Fruit fly (Drosophila melanogaster) whole organism, embryonic: ENCODE results near the gene uif.

Experiments used
- CG10267 ChIP-seq: fragments of 200-800 bp; sonication (Bioruptor generic); optimal IDR thresholded peaks from 2 replicates; lab custom pipeline; 2018; ENCODE audit warnings: missing biosample characterization, mild to moderate bottlenecking, missing genetic modification characterization, moderate library complexity
- CG10979 ChIP-seq: fragments of 200-800 bp; sonication (Bioruptor generic); optimal IDR thresholded peaks from 2 replicates; lab custom pipeline; 2018; ENCODE audit warnings: missing biosample characterization, mild to moderate bottlenecking, missing genetic modification characterization, moderate library complexity
- CG11456 ChIP-seq: fragments of 200-800 bp; sonication (Bioruptor generic); IDR thresholded peaks from 3 replicates; pipeline ENCODE4 v1.3.6; 2022; ENCODE audit warnings: missing biosample characterization, missing genetic modification characterization
- CG12659 ChIP-seq: fragments of 200-800 bp; sonication (Bioruptor generic); optimal IDR thresholded peaks from 3 replicates; lab custom pipeline; 2017; ENCODE audit warnings: mild to moderate bottlenecking, missing biosample characterization, missing genetic modification reagents, missing genetic modification characterization
- CG15073 ChIP-seq: fragments of 200-800 bp; sonication (Bioruptor generic); optimal IDR thresholded peaks from 2 replicates; lab custom pipeline; 2016; ENCODE audit warnings: missing biosample characterization, missing genetic modification characterization
- CG15514 ChIP-seq: fragments of 200-800 bp; sonication (Bioruptor generic); optimal IDR thresholded peaks from 3 replicates; lab custom pipeline; 2017; ENCODE audit warnings: missing biosample characterization, missing genetic modification characterization, mild to moderate bottlenecking, moderate library complexity, missing genetic modification reagents
- CG17328 ChIP-seq: fragments of 200-800 bp; sonication (Bioruptor generic); IDR thresholded peaks from 2 replicates; pipeline ENCODE4 v1.3.6; 2022; ENCODE audit warnings: missing biosample characterization, missing genetic modification characterization
- CG17612 ChIP-seq: fragments of 200-800 bp; sonication (Bioruptor generic); IDR thresholded peaks from 2 replicates; pipeline ENCODE4 v1.3.6; 2022; ENCODE audit warnings: missing biosample characterization, missing genetic modification characterization
- CG17829 ChIP-seq: fragments of 200-800 bp; optimal IDR thresholded peaks from 2 replicates; lab custom pipeline; 2019; ENCODE audit warnings: missing biosample characterization, mild to moderate bottlenecking, missing genetic modification characterization, moderate library complexity
- CG18599 ChIP-seq: fragments of 200-800 bp; sonication (Bioruptor generic); optimal IDR thresholded peaks from 3 replicates; lab custom pipeline; 2017; ENCODE audit warnings: missing biosample characterization, missing genetic modification characterization, mild to moderate bottlenecking, moderate library complexity, missing genetic modification reagents
- CG30403 ChIP-seq: fragments of 200-800 bp; sonication (Bioruptor generic); optimal IDR thresholded peaks from 3 replicates; lab custom pipeline; 2016; ENCODE audit warnings: missing biosample characterization, missing genetic modification characterization
- CG31441 ChIP-seq: fragments of 200-800 bp; sonication (Bioruptor generic); IDR thresholded peaks from 2 replicates; pipeline ENCODE4 v1.3.6; 2022; ENCODE audit warnings: missing biosample characterization, missing genetic modification characterization
- CG33213 ChIP-seq: fragments of 200-800 bp; sonication (Bioruptor generic); optimal IDR thresholded peaks from 3 replicates; lab custom pipeline; 2016; ENCODE audit warnings: missing biosample characterization, missing genetic modification characterization
- CG33557 ChIP-seq: fragments of 200-800 bp; sonication (Bioruptor generic); optimal IDR thresholded peaks from 2 replicates; lab custom pipeline; 2019; ENCODE audit warnings: missing biosample characterization, mild to moderate bottlenecking, missing genetic modification characterization, moderate library complexity
- CG4360 ChIP-seq: fragments of 200-800 bp; sonication (Bioruptor generic); IDR thresholded peaks from 2 replicates; pipeline ENCODE4 v1.3.6; 2022; ENCODE audit warnings: missing biosample characterization, missing genetic modification characterization
- CG4404 ChIP-seq: fragments of 200-800 bp; sonication (Bioruptor generic); IDR thresholded peaks from 2 replicates; pipeline ENCODE4 v1.3.6; 2022; ENCODE audit warnings: missing biosample characterization, missing genetic modification characterization
- CG5245 ChIP-seq: fragments of 200-800 bp; sonication (Bioruptor generic); optimal IDR thresholded peaks from 3 replicates; lab custom pipeline; 2016; ENCODE audit warnings: missing biosample characterization, missing genetic modification characterization
- CG6272 ChIP-seq: fragments of 200-800 bp; sonication (Bioruptor generic); IDR thresholded peaks from 2 replicates; pipeline ENCODE4 v1.3.6; 2022; ENCODE audit warnings: missing biosample characterization, missing genetic modification characterization
- CG6654 ChIP-seq: fragments of 200-800 bp; sonication (Bioruptor generic); optimal IDR thresholded peaks from 2 replicates; lab custom pipeline; 2017; ENCODE audit warnings: missing biosample characterization, mild to moderate bottlenecking, missing genetic modification characterization
- CG6791 ChIP-seq: fragments of 200-800 bp; sonication (Bioruptor generic); IDR thresholded peaks from 3 replicates; pipeline ENCODE4 v1.3.6; 2022; ENCODE audit warnings: missing biosample characterization, missing genetic modification characterization; ENCODE audit not compliant: partially characterized antibody
- CG7928 ChIP-seq: fragments of 200-800 bp; sonication (Bioruptor generic); optimal IDR thresholded peaks from 2 replicates; lab custom pipeline; 2017; ENCODE audit warnings: missing biosample characterization, mild to moderate bottlenecking, missing genetic modification characterization
- CG8944 ChIP-seq: fragments of 200-800 bp; sonication (Bioruptor generic); optimal IDR thresholded peaks from 3 replicates; lab custom pipeline; 2016; ENCODE audit warnings: missing biosample characterization, missing genetic modification characterization
- CG9215 ChIP-seq: fragments of 200-800 bp; sonication (Bioruptor generic); IDR thresholded peaks from 2 replicates; pipeline ENCODE4 v1.3.6; 2022; ENCODE audit warnings: missing biosample characterization, missing genetic modification characterization
- CG9727 ChIP-seq: fragments of 200-800 bp; sonication (Bioruptor generic); optimal IDR thresholded peaks from 3 replicates; lab custom pipeline; 2017; ENCODE audit warnings: missing biosample characterization, mild to moderate bottlenecking, missing genetic modification characterization
- ERR ChIP-seq: fragments of 200-800 bp; sonication (Bioruptor generic); optimal IDR thresholded peaks from 2 replicates; lab custom pipeline; 2016; ENCODE audit warnings: missing biosample characterization, missing genetic modification characterization
- Hr78 ChIP-seq, 2 experiments: fragments of 200-800 bp in 1 of 2; fragments of >200 bp in 1 of 2; sonication (Bioruptor generic) in 1 of 2; optimal IDR thresholded peaks; 2 replicates each; lab custom pipeline; 2017 to 2019; ENCODE audit warnings: missing biosample characterization in 2 of 2, missing genetic modification characterization in 2 of 2, mild to moderate bottlenecking in 1 of 2, moderate library complexity in 1 of 2
- Lim3 ChIP-seq: fragments of 200-800 bp; sonication (Bioruptor generic); IDR thresholded peaks from 2 replicates; pipeline ENCODE4 v1.3.6; 2022; ENCODE audit warnings: missing biosample characterization, missing genetic modification characterization
- Mad ChIP-seq: fragments of 200-800 bp; sonication (Bioruptor generic); optimal IDR thresholded peaks from 2 replicates; lab custom pipeline; 2016; ENCODE audit warnings: missing biosample characterization, missing genetic modification characterization
- NfI ChIP-seq: fragments of 200-800 bp; sonication (Bioruptor generic); optimal IDR thresholded peaks from 3 replicates; lab custom pipeline; 2018; ENCODE audit warnings: missing biosample characterization, mild to moderate bottlenecking, missing genetic modification characterization, moderate library complexity
- Optix ChIP-seq: fragments of 200-800 bp; sonication (Bioruptor generic); IDR thresholded peaks from 3 replicates; pipeline ENCODE4 v1.3.6; 2022; ENCODE audit warnings: missing biosample characterization, missing genetic modification characterization
- YL-1 ChIP-seq: fragments of 200-800 bp; sonication (Bioruptor generic); optimal IDR thresholded peaks from 3 replicates; lab custom pipeline; 2017; ENCODE audit warnings: missing biosample characterization, mild to moderate bottlenecking, missing genetic modification characterization
- amos ChIP-seq: fragments of 200-800 bp; sonication (Bioruptor generic); IDR thresholded peaks from 2 replicates; pipeline ENCODE4 v1.3.6; 2022; ENCODE audit warnings: missing biosample characterization, missing genetic modification characterization; ENCODE audit not compliant: partially characterized antibody
- aop ChIP-seq: fragments of 200-800 bp; sonication (Bioruptor generic); IDR thresholded peaks from 2 replicates; pipeline ENCODE4 v1.3.6; 2022; ENCODE audit warnings: missing biosample characterization, missing genetic modification characterization
- ap ChIP-seq: fragments of 200-800 bp; sonication (Bioruptor generic); IDR thresholded peaks from 2 replicates; pipeline ENCODE4 v1.3.6; 2022; ENCODE audit warnings: missing biosample characterization, missing genetic modification characterization
- bsh ChIP-seq, 2 experiments: fragments of 200-800 bp; sonication (Bioruptor generic); optimal IDR thresholded peaks; 2 replicates each; lab custom pipeline; 2017 to 2018; ENCODE audit warnings: mild to moderate bottlenecking in 2 of 2, missing biosample characterization in 2 of 2, missing genetic modification characterization in 2 of 2, moderate library complexity in 1 of 2
- btn ChIP-seq: fragments of 200-800 bp; sonication (Bioruptor generic); optimal IDR thresholded peaks from 2 replicates; lab custom pipeline; 2016; ENCODE audit warnings: missing biosample characterization, missing genetic modification characterization
- crp ChIP-seq, 2 experiments: fragments of 200-800 bp; sonication (Bioruptor generic); optimal IDR thresholded peaks; 2 replicates in 1 of 2; 3 replicates in 1 of 2; lab custom pipeline; 2017; ENCODE audit warnings: missing biosample characterization in 2 of 2, missing genetic modification characterization in 2 of 2, mild to moderate bottlenecking in 1 of 2, moderate library complexity in 1 of 2
- danr ChIP-seq: fragments of 200-800 bp; sonication (Bioruptor generic); IDR thresholded peaks from 2 replicates; pipeline ENCODE4 v1.3.6; 2022; ENCODE audit warnings: missing biosample characterization, missing genetic modification characterization
- ham ChIP-seq: fragments of 200-800 bp; sonication (Bioruptor generic); IDR thresholded peaks from 2 replicates; pipeline ENCODE4 v1.3.6; 2022; ENCODE audit warnings: missing biosample characterization, missing genetic modification characterization
- inv ChIP-seq: fragments of 200-800 bp; sonication (Bioruptor generic); IDR thresholded peaks from 2 replicates; pipeline ENCODE4 v1.3.6; 2022; ENCODE audit warnings: missing biosample characterization, missing genetic modification characterization; ENCODE audit not compliant: partially characterized antibody
- kni ChIP-seq: fragments of 200-800 bp; sonication (Bioruptor generic); optimal IDR thresholded peaks from 3 replicates; lab custom pipeline; 2017; ENCODE audit warnings: mild to moderate bottlenecking, missing biosample characterization, missing genetic modification reagents, missing genetic modification characterization
- lab ChIP-seq: fragments of 200-800 bp; sonication (Bioruptor generic); optimal IDR thresholded peaks from 3 replicates; lab custom pipeline; 2017; ENCODE audit warnings: missing biosample characterization, missing genetic modification characterization, mild to moderate bottlenecking, moderate library complexity, missing genetic modification reagents
- lola ChIP-seq, 3 experiments: fragments of >200 bp in 2 of 3; fragments of 200-800 bp in 1 of 3; sonication (Bioruptor generic) in 1 of 3; optimal IDR thresholded peaks; 2 replicates each; lab custom pipeline; 2017 to 2019; ENCODE audit warnings: missing biosample characterization in 3 of 3, missing genetic modification characterization in 3 of 3, mild to moderate bottlenecking in 1 of 3, moderate library complexity in 1 of 3
- mirr ChIP-seq: fragments of 200-800 bp; sonication (Bioruptor generic); optimal IDR thresholded peaks from 3 replicates; lab custom pipeline; 2018; ENCODE audit warnings: missing biosample characterization, mild to moderate bottlenecking, missing genetic modification characterization
- pan ChIP-seq, 4 experiments: fragments of >200 bp in 3 of 4; fragments of 200-800 bp in 1 of 4; sonication (Bioruptor generic) in 1 of 4; optimal IDR thresholded peaks in 3 of 4; IDR thresholded peaks in 1 of 4; 2 replicates each; pipeline versions ENCODE4 v1.3.6 to Lab custom; 2017 to 2022; ENCODE audit warnings: missing biosample characterization in 2 of 4, missing genetic modification characterization in 2 of 4, mixed read lengths in 1 of 4
- peb ChIP-seq: fragments of 200-800 bp; sonication (Bioruptor generic); IDR thresholded peaks from 2 replicates; pipeline ENCODE4 v1.3.6; 2022; ENCODE audit warnings: missing biosample characterization, missing genetic modification characterization
- sd ChIP-seq: fragments of 200-800 bp; sonication (Bioruptor generic); optimal IDR thresholded peaks from 3 replicates; lab custom pipeline; 2018; ENCODE audit warnings: missing biosample characterization, mild to moderate bottlenecking, missing genetic modification characterization, moderate library complexity
- unpg ChIP-seq: fragments of 200-800 bp; sonication (Bioruptor generic); optimal IDR thresholded peaks from 3 replicates; lab custom pipeline; 2018; ENCODE audit warnings: missing biosample characterization, mild to moderate bottlenecking, missing genetic modification characterization, moderate library complexity

uif gene

dm6 chr2L:6956725-6957124, 53.4 kb downstream of the uif start, which contains the start of the genes CG13775 and CG3430 (continued):
- no peak for TF ChIP-seq lola (GFP tag; optimal IDR thresholded peaks at IDR 0.05; lab: Kevin White, UChicago)
- peak; percentile 44 for TF ChIP-seq CG12659 (GFP tag; lab: Kevin White, UChicago)
- peak; percentile 73 for TF ChIP-seq CG15514 (GFP tag; lab: Kevin White, UChicago)
- TF ChIP-seq CG9727 (GFP tag; lab: Kevin White, UChicago): peak; percentile 44
- TF ChIP-seq pan (optimal IDR thresholded peaks at IDR 0.05; lab: Kevin White, UChicago): no peak
- TF ChIP-seq pan (GFP tag; optimal IDR thresholded peaks at IDR 0.05 in 1 of 2, IDR thresholded peaks at IDR 0.05 in 1 of 2): peak in 1 of 2 experiments; percentile 49
- no peak for TF ChIP-seq bsh (GFP tag; optimal IDR thresholded peaks at IDR 0.05; lab: Kevin White, UChicago)
- no peak for TF ChIP-seq CG4404 (GFP tag; lab: Robert Waterston, UW)
- TF ChIP-seq CG7928 (GFP tag; lab: Kevin White, UChicago): peak; percentile 89
- peak; percentile 32 for TF ChIP-seq YL-1
- TF ChIP-seq CG30403 (GFP tag; lab: Kevin White, UChicago): peak; percentile 26
- no peak for TF ChIP-seq CG8944 (GFP tag; lab: Kevin White, UChicago)
- TF ChIP-seq CG4360 (GFP tag; lab: Robert Waterston, UW): no peak
- 0 out of 2 replicates have a peak, but pooled peaks have one; percentile 15 for TF ChIP-seq CG6272 (GFP tag; lab: Robert Waterston, UW)
- peak; percentile 55 for TF ChIP-seq NfI (GFP tag; lab: Kevin White, UChicago)
- TF ChIP-seq Hr78 (GFP tag; optimal IDR thresholded peaks at IDR 0.05; lab: Kevin White, UChicago): no peak
- peak; percentile 94 for TF ChIP-seq aop (GFP tag; lab: Robert Waterston, UW)
- no peak for TF ChIP-seq CG18599 (GFP tag; lab: Kevin White, UChicago)
- TF ChIP-seq CG17328: peak; percentile 55
- peak; percentile 7 for TF ChIP-seq CG33213 (GFP tag; lab: Kevin White, UChicago)
- TF ChIP-seq Optix (GFP tag; lab: Robert Waterston, UW): no peak

- no peak for TF ChIP-seq ap (GFP tag; lab: Robert Waterston, UW)
- peak; percentile 70 for TF ChIP-seq CG6791
- TF ChIP-seq ham: peak; percentile 62; the same call in 1 of the 2 replicates
- TF ChIP-seq CG11456 (GFP tag; lab: Robert Waterston, UW): no peak
- TF ChIP-seq CG10267 (tag; lab: Kevin White, UChicago): peak; percentile 83
- TF ChIP-seq CG17612: peak; percentile 65
- TF ChIP-seq lab (GFP tag; lab: Kevin White, UChicago): no peak
- TF ChIP-seq btn (GFP tag; lab: Kevin White, UChicago): no peak
- TF ChIP-seq peb (GFP tag; lab: Robert Waterston, UW): peak; percentile 64
- TF ChIP-seq unpg (GFP tag; lab: Kevin White, UChicago): no peak
- peak; percentile 94 for TF ChIP-seq CG33557 (GFP tag; lab: Kevin White, UChicago)
- TF ChIP-seq kni (GFP tag; lab: Kevin White, UChicago): no peak
- TF ChIP-seq amos (GFP tag; lab: Robert Waterston, UW): peak; percentile 70; the same call in 1 of the 2 replicates
- TF ChIP-seq CG5245 (GFP tag; lab: Kevin White, UChicago): no peak
- TF ChIP-seq CG17829 (tag; lab: Kevin White, UChicago): peak; percentile 97
- TF ChIP-seq mirr: peak; percentile 13
- peak; percentile 89 for TF ChIP-seq CG9215 (GFP tag; lab: Robert Waterston, UW)
- TF ChIP-seq CG17328: peak; percentile 83
- peak; percentile 69 for TF ChIP-seq CG10979 (tag; lab: Kevin White, UChicago)
- TF ChIP-seq CG31441 (GFP tag; lab: Robert Waterston, UW): no peak; the same call in 1 of the 2 replicates
- peak; percentile 61; the same call in 1 of the 2 replicates for TF ChIP-seq inv (GFP tag; lab: Robert Waterston, UW)
- no peak for TF ChIP-seq sd
- no peak for TF ChIP-seq Mad
- TF ChIP-seq danr (GFP tag; lab: Robert Waterston, UW): peak; percentile 31; the same call in 1 of the 2 replicates
- TF ChIP-seq crp (GFP tag; optimal IDR thresholded peaks at IDR 0.05; lab: Kevin White, UChicago): peak in 1 of 2 experiments; percentile 3
- TF ChIP-seq Lim3 (GFP tag; lab: Robert Waterston, UW): no peak
- TF ChIP-seq CG15073 (GFP tag; lab: Kevin White, UChicago): no peak
- TF ChIP-seq CG6654 (GFP tag; lab: Kevin White, UChicago): peak; percentile 5
- no peak for TF ChIP-seq ERR (GFP tag; lab: Kevin White, UChicago)
Measured at dm6 chr2L:6950096-6950495, 60.1 kb downstream of the uif start, which contains the start of the genes Gas41 and SA1. Gas41 (minus strand) TSS chr2L:6950207. SA1 (plus strand) TSS chr2L:6950421.
